Fruit fly (Drosophila melanogaster) S2 (cell line): ENCODE data around the gene CG8476.

ENCODE experiments used
- CG8478 ChIP-seq: fragments of >200 bp; optimal IDR thresholded peaks from 2 replicates; lab custom pipeline; 2018
- CTCF ChIP-seq, 2 experiments: fragments of >200 bp; optimal IDR thresholded peaks; 2 replicates each; lab custom pipeline; 2018

DNA sequence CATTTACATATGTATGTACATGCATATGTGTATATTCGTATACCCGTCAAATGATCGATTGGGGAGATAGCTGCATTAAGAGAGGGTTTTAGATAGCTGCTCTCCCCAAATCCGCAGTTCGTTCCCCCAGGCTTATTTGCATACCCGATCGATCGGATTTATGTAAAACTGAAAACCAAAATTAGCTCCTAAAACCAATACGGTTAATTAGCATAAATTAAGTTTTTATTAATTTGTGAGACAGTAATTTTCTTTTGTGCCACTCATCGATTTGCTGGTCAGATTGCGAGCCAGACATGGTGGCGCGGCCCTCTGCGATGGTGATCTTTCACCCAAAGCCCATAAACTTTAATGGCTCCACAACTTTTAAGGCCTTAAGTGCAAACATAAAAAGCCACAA is 10.8 kb upstream of the CG8476 start:
- TF ChIP-seq CG8478 (no peak), CTCF (optimal IDR thresholded peaks at IDR 0.05; lab: Kevin White, UChicago) (no peak)
